Fruit fly (Drosophila melanogaster) whole organism, embryonic: ENCODE data around the gene mEFG1.

Experiments used
- Abd-B ChIP-seq: fragments of 200-800 bp; sonication (Bioruptor generic); optimal IDR thresholded peaks from 2 replicates; lab custom pipeline; 2018; ENCODE audit warnings: missing biosample characterization, mild to moderate bottlenecking, missing genetic modification characterization, moderate library complexity
- Aef1 ChIP-seq: fragments of 200-800 bp; sonication (Bioruptor generic); IDR thresholded peaks from 3 replicates; pipeline ENCODE4 v1.3.6; 2022; ENCODE audit warnings: missing biosample characterization, missing genetic modification characterization
- Antp ChIP-seq: fragments of 200-800 bp; sonication (Bioruptor generic); optimal IDR thresholded peaks from 3 replicates; lab custom pipeline; 2016; ENCODE audit warnings: missing biosample characterization, missing genetic modification characterization
- CG10462 ChIP-seq: fragments of 200-800 bp; sonication (Bioruptor generic); optimal IDR thresholded peaks from 2 replicates; lab custom pipeline; 2016; ENCODE audit warnings: missing biosample characterization, missing genetic modification characterization
- CG10565 ChIP-seq: fragments of 200-800 bp; sonication (Bioruptor generic); optimal IDR thresholded peaks from 3 replicates; lab custom pipeline; 2016; ENCODE audit warnings: missing biosample characterization, mild to moderate bottlenecking, missing genetic modification characterization
- CG11085 ChIP-seq: fragments of 200-800 bp; sonication (Bioruptor generic); IDR thresholded peaks from 2 replicates; pipeline ENCODE4 v1.3.6; 2022; ENCODE audit warnings: missing biosample characterization, missing genetic modification characterization
- CG11247 ChIP-seq: fragments of 200-800 bp; sonication (Bioruptor generic); IDR thresholded peaks from 2 replicates; pipeline ENCODE4 v1.3.6; 2022; ENCODE audit warnings: missing biosample characterization, missing genetic modification characterization
- CG1233 ChIP-seq: fragments of 200-800 bp; sonication (Bioruptor generic); optimal IDR thresholded peaks from 4 replicates; lab custom pipeline; 2018; ENCODE audit warnings: missing biosample characterization, mild to moderate bottlenecking, missing genetic modification characterization
- CG12659 ChIP-seq: fragments of 200-800 bp; sonication (Bioruptor generic); optimal IDR thresholded peaks from 3 replicates; lab custom pipeline; 2017; ENCODE audit warnings: mild to moderate bottlenecking, missing biosample characterization, missing genetic modification reagents, missing genetic modification characterization
- CG12744 ChIP-seq: fragments of 200-800 bp; sonication (Bioruptor generic); optimal IDR thresholded peaks from 2 replicates; lab custom pipeline; 2016; ENCODE audit warnings: missing biosample characterization, missing genetic modification characterization
- CG13296 ChIP-seq: fragments of 200-800 bp; sonication (Bioruptor generic); optimal IDR thresholded peaks from 3 replicates; lab custom pipeline; 2018; ENCODE audit warnings: missing biosample characterization, mild to moderate bottlenecking, missing genetic modification characterization
- CG14014 ChIP-seq: fragments of 200-800 bp; sonication (Bioruptor generic); IDR thresholded peaks from 2 replicates; pipeline ENCODE4 v1.3.6; 2022; ENCODE audit warnings: missing biosample characterization, missing genetic modification characterization
- CG14860 ChIP-seq: fragments of 200-800 bp; sonication (Bioruptor generic); IDR thresholded peaks from 3 replicates; pipeline ENCODE4 v1.3.6; 2022; ENCODE audit warnings: missing biosample characterization, missing genetic modification characterization; ENCODE audit not compliant: partially characterized antibody
- CG17361 ChIP-seq: fragments of 200-800 bp; sonication (Bioruptor generic); IDR thresholded peaks from 3 replicates; pipeline ENCODE4 v1.3.6; 2022; ENCODE audit warnings: missing biosample characterization, missing genetic modification characterization
- CG17568 ChIP-seq: fragments of 200-800 bp; sonication (Bioruptor generic); optimal IDR thresholded peaks from 2 replicates; lab custom pipeline; 2018; ENCODE audit warnings: missing biosample characterization, mild to moderate bottlenecking, missing genetic modification characterization, moderate library complexity
- CG1792 ChIP-seq: fragments of 200-800 bp; sonication (Bioruptor generic); optimal IDR thresholded peaks from 2 replicates; lab custom pipeline; 2016; ENCODE audit warnings: missing biosample characterization, missing genetic modification characterization
- CG2199 ChIP-seq: fragments of 200-800 bp; sonication (Bioruptor generic); IDR thresholded peaks from 3 replicates; pipeline ENCODE4 v1.3.6; 2022; ENCODE audit warnings: missing biosample characterization, missing genetic modification characterization
- CG2712 ChIP-seq: fragments of 200-800 bp; optimal IDR thresholded peaks from 3 replicates; lab custom pipeline; 2019; ENCODE audit warnings: missing biosample characterization, mild to moderate bottlenecking, missing genetic modification characterization, moderate library complexity
- CG31224 ChIP-seq: fragments of 200-800 bp; sonication (Bioruptor generic); IDR thresholded peaks from 2 replicates; pipeline ENCODE4 v1.3.6; 2022; ENCODE audit warnings: missing biosample characterization, missing genetic modification characterization
- CG34376 ChIP-seq: fragments of 200-800 bp; sonication (Bioruptor generic); optimal IDR thresholded peaks from 2 replicates; lab custom pipeline; 2018; ENCODE audit warnings: missing biosample characterization, mild to moderate bottlenecking, missing genetic modification characterization
- CG4360 ChIP-seq: fragments of 200-800 bp; sonication (Bioruptor generic); IDR thresholded peaks from 2 replicates; pipeline ENCODE4 v1.3.6; 2022; ENCODE audit warnings: missing biosample characterization, missing genetic modification characterization
- CG8089 ChIP-seq: fragments of 200-800 bp; sonication (Bioruptor generic); optimal IDR thresholded peaks from 3 replicates; lab custom pipeline; 2016; ENCODE audit warnings: missing biosample characterization, missing genetic modification characterization
- CG9727 ChIP-seq: fragments of 200-800 bp; sonication (Bioruptor generic); optimal IDR thresholded peaks from 3 replicates; lab custom pipeline; 2017; ENCODE audit warnings: missing biosample characterization, mild to moderate bottlenecking, missing genetic modification characterization
- Dad ChIP-seq: fragments of 200-800 bp; sonication (Bioruptor generic); optimal IDR thresholded peaks from 3 replicates; lab custom pipeline; 2016; ENCODE audit warnings: missing biosample characterization, missing genetic modification characterization
- Deaf1 ChIP-seq: fragments of 200-800 bp; optimal IDR thresholded peaks from 3 replicates; lab custom pipeline; 2019; ENCODE audit warnings: missing biosample characterization, mild to moderate bottlenecking, missing genetic modification characterization, moderate library complexity
- Dfd ChIP-seq, 2 experiments: fragments of >200 bp; optimal IDR thresholded peaks; 2 replicates each; lab custom pipeline; 2017; ENCODE audit warnings: missing biosample characterization in 2 of 2, missing genetic modification characterization in 2 of 2
- Ets97D ChIP-seq: fragments of 200-800 bp; sonication (Bioruptor generic); optimal IDR thresholded peaks from 3 replicates; lab custom pipeline; 2016; ENCODE audit warnings: missing biosample characterization, missing genetic modification characterization
- Gsc ChIP-seq: fragments of 200-800 bp; sonication (Bioruptor generic); IDR thresholded peaks from 2 replicates; pipeline ENCODE4 v1.3.6; 2022; ENCODE audit warnings: missing biosample characterization, missing genetic modification characterization
- Max ChIP-seq: fragments of 200-800 bp; sonication (Bioruptor generic); optimal IDR thresholded peaks from 2 replicates; lab custom pipeline; 2016; ENCODE audit warnings: missing biosample characterization, mild to moderate bottlenecking, missing genetic modification characterization
- Med ChIP-seq: fragments of 200-800 bp; sonication (Bioruptor generic); peaks from one replicate; lab custom pipeline; 2016; ENCODE audit warnings: missing biosample characterization, missing genetic modification characterization, mild to moderate bottlenecking, inconsistent platforms, moderate library complexity
- NC2β ChIP-seq: fragments of 200-800 bp; sonication (Bioruptor generic); optimal IDR thresholded peaks from 2 replicates; lab custom pipeline; 2016; ENCODE audit warnings: missing biosample characterization, missing genetic modification characterization
- PHDP ChIP-seq: fragments of 200-800 bp; sonication (Bioruptor generic); optimal IDR thresholded peaks from 3 replicates; lab custom pipeline; 2018; ENCODE audit warnings: missing biosample characterization, mild to moderate bottlenecking, missing genetic modification characterization, moderate library complexity
- Sry-δ ChIP-seq: fragments of 200-800 bp; sonication (Bioruptor generic); optimal IDR thresholded peaks from 2 replicates; lab custom pipeline; 2016; ENCODE audit warnings: missing biosample characterization, missing genetic modification characterization
- btn ChIP-seq: fragments of 200-800 bp; sonication (Bioruptor generic); optimal IDR thresholded peaks from 2 replicates; lab custom pipeline; 2016; ENCODE audit warnings: missing biosample characterization, missing genetic modification characterization
- chif ChIP-seq, 2 experiments: fragments of 200-800 bp; sonication (Bioruptor generic); optimal IDR thresholded peaks; 3 replicates each; lab custom pipeline; 2016; ENCODE audit warnings: missing biosample characterization in 2 of 2, missing genetic modification characterization in 2 of 2
- chinmo ChIP-seq: fragments of 200-800 bp; sonication (Bioruptor generic); IDR thresholded peaks from 4 replicates; pipeline ENCODE4 v1.3.6; 2022; ENCODE audit warnings: missing biosample characterization, missing genetic modification characterization; ENCODE audit not compliant: partially characterized antibody
- cwo ChIP-seq: fragments of 200-800 bp; sonication (Bioruptor generic); optimal IDR thresholded peaks from 3 replicates; lab custom pipeline; 2017; ENCODE audit warnings: missing biosample characterization, missing genetic modification characterization, mild to moderate bottlenecking, moderate library complexity, missing genetic modification reagents
- dati ChIP-seq: fragments of 200-800 bp; sonication (Bioruptor generic); IDR thresholded peaks from 2 replicates; pipeline ENCODE4 v1.3.6; 2022; ENCODE audit warnings: missing biosample characterization, missing genetic modification characterization
- dimm ChIP-seq: fragments of 200-800 bp; sonication (Bioruptor generic); IDR thresholded peaks from 2 replicates; pipeline ENCODE4 v1.3.6; 2022; ENCODE audit warnings: missing biosample characterization, missing genetic modification characterization
- gfzf ChIP-seq: fragments of 200-800 bp; sonication (Bioruptor generic); optimal IDR thresholded peaks from 2 replicates; lab custom pipeline; 2016; ENCODE audit warnings: missing biosample characterization, mild to moderate bottlenecking, missing genetic modification characterization, moderate library complexity
- ind ChIP-seq: fragments of 200-800 bp; sonication (Bioruptor generic); optimal IDR thresholded peaks from 3 replicates; lab custom pipeline; 2016; ENCODE audit warnings: missing biosample characterization, missing genetic modification characterization
- inv ChIP-seq: fragments of 200-800 bp; sonication (Bioruptor generic); IDR thresholded peaks from 2 replicates; pipeline ENCODE4 v1.3.6; 2022; ENCODE audit warnings: missing biosample characterization, missing genetic modification characterization; ENCODE audit not compliant: partially characterized antibody
- nau ChIP-seq: fragments of 200-800 bp; sonication (Bioruptor generic); optimal IDR thresholded peaks from 3 replicates; lab custom pipeline; 2017; ENCODE audit warnings: missing biosample characterization, mild to moderate bottlenecking, missing genetic modification characterization, missing genetic modification reagents
- pan ChIP-seq, 4 experiments: fragments of >200 bp in 3 of 4; fragments of 200-800 bp in 1 of 4; sonication (Bioruptor generic) in 1 of 4; optimal IDR thresholded peaks in 3 of 4; IDR thresholded peaks in 1 of 4; 2 replicates each; pipeline versions ENCODE4 v1.3.6 to Lab custom; 2017 to 2022; ENCODE audit warnings: missing biosample characterization in 2 of 4, missing genetic modification characterization in 2 of 4, mixed read lengths in 1 of 4
- pnt ChIP-seq: fragments of 200-800 bp; sonication (Bioruptor generic); optimal IDR thresholded peaks from 3 replicates; lab custom pipeline; 2016; ENCODE audit warnings: missing biosample characterization, missing genetic modification characterization
- sens ChIP-seq: fragments of 200-800 bp; sonication (Bioruptor generic); peaks from one replicate; lab custom pipeline; 2016; ENCODE audit warnings: missing biosample characterization, missing genetic modification characterization
- stc ChIP-seq: fragments of 200-800 bp; sonication (Bioruptor generic); IDR thresholded peaks from 2 replicates; pipeline ENCODE4 v1.3.6; 2022; ENCODE audit warnings: missing biosample characterization, missing genetic modification characterization
- twi ChIP-seq: fragments of 200-800 bp; optimal IDR thresholded peaks from 2 replicates; lab custom pipeline; 2019; ENCODE audit warnings: missing biosample characterization, mild to moderate bottlenecking, missing genetic modification characterization, moderate library complexity
- vfl ChIP-seq: fragments of 200-800 bp; sonication (Bioruptor generic); optimal IDR thresholded peaks from 2 replicates; lab custom pipeline; 2016; ENCODE audit warnings: missing biosample characterization, missing genetic modification characterization
- yki ChIP-seq: fragments of >200 bp; optimal IDR thresholded peaks from 3 replicates; lab custom pipeline; 2018

Gene mEFG1

DNA sequence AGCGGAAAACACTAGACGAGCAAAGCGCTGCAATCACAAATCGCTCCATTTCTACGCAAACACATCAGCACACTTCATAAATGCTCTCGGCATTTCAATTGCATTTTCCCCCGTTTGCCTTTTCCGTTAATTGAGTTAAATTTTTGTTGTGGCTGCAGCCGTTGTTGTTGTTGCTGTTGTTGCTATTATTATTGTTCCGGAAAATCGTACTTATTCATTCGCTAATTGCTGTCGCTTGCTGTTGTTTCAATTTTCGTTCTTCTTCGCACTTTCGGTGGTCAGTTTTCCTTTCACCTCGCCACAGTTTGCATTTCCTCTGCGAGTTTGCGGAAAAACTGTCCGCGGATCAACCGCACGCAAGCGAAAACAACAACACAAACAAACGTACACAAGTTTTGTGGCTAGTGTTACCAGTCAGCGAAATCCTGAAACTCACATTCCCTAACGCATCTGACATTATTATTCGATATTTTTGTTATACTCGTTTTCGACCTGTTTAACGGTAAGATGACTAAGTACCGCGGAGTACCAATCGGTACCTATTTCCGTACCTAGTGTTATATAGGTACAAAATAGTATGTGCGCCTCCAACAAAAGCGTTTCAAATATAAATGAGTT, 3.1 kb downstream of the mEFG1 start, which contains the start of gene CG13784 (continued):
- TF ChIP-seq CG10462 (GFP tag; lab: Kevin White, UChicago) (peak; percentile 65), gfzf (peak; percentile 96), Dfd (GFP tag; optimal IDR thresholded peaks at IDR 0.05; lab: Kevin White, UChicago) (no peak), CG9727 (no peak), Dad (GFP tag; lab: Kevin White, UChicago) (peak; percentile 21), inv (GFP tag; lab: Robert Waterston, UW) (peak; percentile 19; the same call in 1 of the 2 replicates), CG17568 (GFP tag; lab: Kevin White, UChicago) (no peak), twi (tag; lab: Kevin White, UChicago) (peak; percentile 22), Ets97D (GFP tag; lab: Kevin White, UChicago) (peak; percentile 44), vfl (GFP tag; lab: Kevin White, UChicago) (peak; percentile 7), CG31224 (no peak), CG10565 (GFP tag; lab: Kevin White, UChicago) (no peak), dimm (no peak), CG14860 (no peak), CG1233 (GFP tag; lab: Kevin White, UChicago) (peak; percentile 7), Max (GFP tag; lab: Kevin White, UChicago) (peak; percentile 37), nau (GFP tag; lab: Kevin White, UChicago) (peak; percentile 51), CG2712 (tag; lab: Kevin White, UChicago) (peak; percentile 55), Gsc (GFP tag; lab: Robert Waterston, UW) (no peak), CG12659 (peak; percentile 71), sens (GFP tag; lab: Kevin White, UChicago) (peak; percentile 84), stc (GFP tag; lab: Robert Waterston, UW) (peak; percentile 16; the same call in 1 of the 2 replicates), yki (lab: Kevin White, UChicago) (no peak), Sry-δ (GFP tag; lab: Kevin White, UChicago) (peak; percentile 60), CG11085 (no peak), NC2β (GFP tag; lab: Kevin White, UChicago) (no peak), Aef1 (peak; percentile 70), CG13296 (GFP tag; lab: Kevin White, UChicago) (peak; percentile 18), CG2199 (GFP tag; lab: Robert Waterston, UW) (no peak), cwo (no peak), Antp (GFP tag; lab: Kevin White, UChicago) (no peak), CG17361 (peak; percentile 47; the same call in 1 of the 3 replicates), btn (GFP tag; lab: Kevin White, UChicago) (no peak), CG12744 (GFP tag; lab: Kevin White, UChicago) (no peak), PHDP (peak; percentile 35), chinmo (GFP tag; lab: Robert Waterston, UW) (peak; percentile 83; the same call in 2 of the 4 replicates), Med (GFP tag; lab: Kevin White, UChicago) (peak; percentile 91), CG34376 (GFP tag; lab: Kevin White, UChicago) (peak; percentile 73), pan (optimal IDR thresholded peaks at IDR 0.05; lab: Kevin White, UChicago) (no peak), pan (GFP tag; optimal IDR thresholded peaks at IDR 0.05 in 1 of 2, IDR thresholded peaks at IDR 0.05 in 1 of 2) (no peak), Abd-B (GFP tag; lab: Kevin White, UChicago) (no peak), CG1792 (GFP tag; lab: Kevin White, UChicago) (no peak), CG8089 (no peak), CG14014 (GFP tag; lab: Robert Waterston, UW) (peak; percentile 56; the same call in 1 of the 2 replicates), chif (GFP tag; optimal IDR thresholded peaks at IDR 0.05; lab: Kevin White, UChicago) (no peak), Deaf1 (tag; lab: Kevin White, UChicago) (no peak), ind (GFP tag; lab: Kevin White, UChicago) (peak; percentile 6), CG11247 (GFP tag; lab: Robert Waterston, UW) (no peak), pnt (GFP tag; lab: Kevin White, UChicago) (no peak), dati (no peak), CG4360 (GFP tag; lab: Robert Waterston, UW) (peak; percentile 96)
